Worm (Caenorhabditis elegans) whole organism, L4/young adult: ENCODE measurements around the gene C29F9.12.

ENCODE experiments used
- dao-5 ChIP-seq: sonication (generic microtip); optimal IDR thresholded peaks from 2 replicates; lab custom pipeline; 2016; ENCODE audit warnings: missing genotype, missing genetic modification characterization, moderate library complexity, missing compliant biosample characterization
- him-1 ChIP-seq: sonication (generic microtip); optimal IDR thresholded peaks from 2 replicates; lab custom pipeline; 2016; ENCODE audit warnings: missing genotype, missing genetic modification reagents, missing genetic modification characterization, missing compliant biosample characterization

- TF ChIP-seq dao-5 (tag; lab: Kevin White, UChicago) (no peak), him-1 (tag; lab: Kevin White, UChicago) (no peak)
Observed at ce11 chrIII:169478-169877, 47.6 kb upstream of the C29F9.12 start, which contains the start of gene F40G9.18.
